Worm (Caenorhabditis elegans) whole organism, L4 larva: ENCODE results near the gene srh-39.

Experiments
- F49E8.2 ChIP-seq: sonication (generic microtip); optimal IDR thresholded peaks from 2 replicates; lab custom pipeline; 2016; ENCODE audit warnings: missing compliant biosample characterization, mild to moderate bottlenecking, missing genetic modification characterization, borderline replicate concordance
- ama-1 ChIP-seq: fragments of 150-350 bp; optimal IDR thresholded peaks from 2 replicates; lab custom pipeline; 2014; ENCODE audit warnings: inconsistent platforms, mixed read lengths
- ceh-20 ChIP-seq: fragments of 200-800 bp; sonication (Bioruptor generic); IDR thresholded peaks from 2 replicates; pipeline ENCODE4 v1.3.6; 2022; ENCODE audit warnings: missing genetic modification reagents, missing genetic modification characterization, missing compliant biosample characterization
- daf-12 ChIP-seq: fragments of 150-350 bp; optimal IDR thresholded peaks from 2 replicates; lab custom pipeline; 2014; ENCODE audit warnings: missing biosample characterization, missing genetic modification reagents, missing genetic modification characterization
- duxl-1 ChIP-seq: sonication (generic microtip); optimal IDR thresholded peaks from 2 replicates; lab custom pipeline; 2016; ENCODE audit warnings: mild to moderate bottlenecking, missing genetic modification characterization, moderate library complexity, missing compliant biosample characterization; ENCODE audit not compliant: poor library complexity
- lin-13 ChIP-seq: fragments of 150-350 bp; optimal IDR thresholded peaks from 2 replicates; lab custom pipeline; 2014; ENCODE audit warnings: missing biosample characterization, missing genetic modification reagents, missing genetic modification characterization
- nhr-10 ChIP-seq: fragments of 150-350 bp; optimal IDR thresholded peaks from 2 replicates; lab custom pipeline; 2014; ENCODE audit warnings: missing biosample characterization, missing genetic modification characterization
- nhr-25 ChIP-seq: sonication (generic microtip); optimal IDR thresholded peaks from 2 replicates; lab custom pipeline; 2017; ENCODE audit warnings: missing genetic modification characterization, mild to moderate bottlenecking, missing compliant biosample characterization, antibody characterized with exemption, moderate library complexity, borderline replicate concordance; ENCODE audit not compliant: insufficient read depth
- nhr-76 ChIP-seq: fragments of 150-350 bp; optimal IDR thresholded peaks from 2 replicates; lab custom pipeline; 2014; ENCODE audit warnings: missing biosample characterization, missing genetic modification characterization
- snpc-4 ChIP-seq: fragments of 150-350 bp; optimal IDR thresholded peaks from 2 replicates; lab custom pipeline; 2014; ENCODE audit warnings: missing biosample characterization, missing genetic modification characterization
- zag-1 ChIP-seq: fragments of 150-350 bp; optimal IDR thresholded peaks from 2 replicates; lab custom pipeline; 2014; ENCODE audit warnings: missing biosample characterization, missing genetic modification characterization
- ztf-11 ChIP-seq: fragments of 150-350 bp; optimal IDR thresholded peaks from 2 replicates; lab custom pipeline; 2014; ENCODE audit warnings: missing biosample characterization, missing genetic modification characterization

ce11 chrII:7724603-7725002 lies 40.8 kb downstream of the srh-39 start, which contains the start of gene cpna-2:
- TF ChIP-seq nhr-76 (tag; lab: Kevin White, UChicago): no peak
- no peak for TF ChIP-seq nhr-10 (tag; lab: Kevin White, UChicago)
- no peak for TF ChIP-seq duxl-1 (tag; lab: Kevin White, UChicago)
- no peak for TF ChIP-seq nhr-25 (tag; lab: Kevin White, UChicago)
- no peak for TF ChIP-seq zag-1 (tag; lab: Kevin White, UChicago)
- no peak for TF ChIP-seq ama-1
- no peak for TF ChIP-seq F49E8.2 (tag; lab: Kevin White, UChicago)
- no peak for TF ChIP-seq ceh-20 (GFP tag; lab: Robert Waterston, UW)
- TF ChIP-seq snpc-4 (tag; lab: Kevin White, UChicago): no peak
- TF ChIP-seq daf-12: no peak
- no peak for TF ChIP-seq ztf-11 (tag; lab: Kevin White, UChicago)
- TF ChIP-seq lin-13 (GFP tag; lab: Kevin White, UChicago): no peak
